Fruit fly (Drosophila melanogaster) whole organism, prepupa: ENCODE data around the gene ND-42.

Source experiments
- CG11902 ChIP-seq: fragments of 200-800 bp; sonication (Bioruptor generic); optimal IDR thresholded peaks from 3 replicates; lab custom pipeline; 2016; ENCODE audit warnings: missing biosample characterization, missing genetic modification characterization
- CG15336 ChIP-seq: fragments of 200-800 bp; sonication (Bioruptor generic); IDR thresholded peaks from 2 replicates; pipeline ENCODE4 v1.3.6; 2022; ENCODE audit warnings: missing biosample characterization, missing genetic modification characterization
- CG3032 ChIP-seq: fragments of 200-800 bp; optimal IDR thresholded peaks from 2 replicates; lab custom pipeline; 2019; ENCODE audit warnings: missing biosample characterization, mild to moderate bottlenecking, missing genetic modification characterization, moderate library complexity
- CG31627 ChIP-seq: fragments of 200-800 bp; sonication (Bioruptor generic); optimal IDR thresholded peaks from 3 replicates; lab custom pipeline; 2016; ENCODE audit warnings: missing biosample characterization, missing genetic modification characterization
- CG32006 ChIP-seq: fragments of 200-800 bp; sonication (Bioruptor generic); optimal IDR thresholded peaks from 3 replicates; lab custom pipeline; 2017; ENCODE audit warnings: missing biosample characterization, mild to moderate bottlenecking, missing genetic modification characterization
- CG34406 ChIP-seq: fragments of 200-800 bp; sonication (Bioruptor generic); optimal IDR thresholded peaks from 3 replicates; lab custom pipeline; 2016; ENCODE audit warnings: missing biosample characterization, missing genetic modification characterization
- CG3919 ChIP-seq: fragments of 200-800 bp; sonication (Bioruptor generic); optimal IDR thresholded peaks from 3 replicates; lab custom pipeline; 2016; ENCODE audit warnings: missing biosample characterization, missing genetic modification characterization
- CG4318 ChIP-seq: fragments of 200-800 bp; sonication (Bioruptor generic); optimal IDR thresholded peaks from 3 replicates; lab custom pipeline; 2017; ENCODE audit warnings: missing biosample characterization, mild to moderate bottlenecking, missing genetic modification characterization
- CG6163 ChIP-seq: fragments of 200-800 bp; sonication (Bioruptor generic); IDR thresholded peaks from 3 replicates; pipeline ENCODE4 v1.3.6; 2022; ENCODE audit warnings: missing biosample characterization, missing genetic modification characterization
- CG6276 ChIP-seq: fragments of 200-800 bp; sonication (Bioruptor generic); optimal IDR thresholded peaks from 2 replicates; lab custom pipeline; 2017; ENCODE audit warnings: missing biosample characterization, mild to moderate bottlenecking, missing genetic modification characterization
- CG6808 ChIP-seq: fragments of 200-800 bp; sonication (Bioruptor generic); optimal IDR thresholded peaks from 3 replicates; lab custom pipeline; 2017; ENCODE audit warnings: missing biosample characterization, missing genetic modification characterization, mild to moderate bottlenecking, moderate library complexity, missing genetic modification reagents
- CG8319 ChIP-seq: fragments of 200-800 bp; sonication (Bioruptor generic); optimal IDR thresholded peaks from 3 replicates; lab custom pipeline; 2016; ENCODE audit warnings: missing biosample characterization, missing genetic modification characterization
- CG8632 ChIP-seq: fragments of 200-800 bp; sonication (Bioruptor generic); optimal IDR thresholded peaks from 3 replicates; lab custom pipeline; 2016; ENCODE audit warnings: missing biosample characterization, missing genetic modification characterization
- Eip75B ChIP-seq: fragments of 200-800 bp; sonication (Bioruptor generic); optimal IDR thresholded peaks from 3 replicates; lab custom pipeline; 2016; ENCODE audit warnings: missing biosample characterization, missing genetic modification characterization
- Eip78C ChIP-seq: fragments of 200-800 bp; sonication (Bioruptor generic); peaks from one replicate; lab custom pipeline; 2016; ENCODE audit warnings: missing biosample characterization, missing genetic modification characterization
- Eip93F ChIP-seq: fragments of 200-800 bp; sonication (Bioruptor generic); optimal IDR thresholded peaks from 2 replicates; lab custom pipeline; 2016; ENCODE audit warnings: missing biosample characterization, mild to moderate bottlenecking, missing genetic modification characterization
- Ets21C ChIP-seq: fragments of 200-800 bp; sonication (Bioruptor generic); optimal IDR thresholded peaks from 3 replicates; lab custom pipeline; 2016; ENCODE audit warnings: missing biosample characterization, missing genetic modification characterization
- Gug ChIP-seq: fragments of 200-800 bp; sonication (Bioruptor generic); IDR thresholded peaks from 2 replicates; pipeline ENCODE4 v1.3.6; 2022; ENCODE audit warnings: missing biosample characterization, missing genetic modification characterization
- Hr39 ChIP-seq: fragments of 200-800 bp; sonication (Bioruptor generic); optimal IDR thresholded peaks from 2 replicates; lab custom pipeline; 2016; ENCODE audit warnings: missing biosample characterization, missing genetic modification characterization
- Hr4 ChIP-seq: fragments of 200-800 bp; sonication (Bioruptor generic); optimal IDR thresholded peaks from 3 replicates; lab custom pipeline; 2016; ENCODE audit warnings: missing biosample characterization, missing genetic modification characterization
- Met ChIP-seq: fragments of 200-800 bp; sonication (Bioruptor generic); optimal IDR thresholded peaks from 3 replicates; lab custom pipeline; 2016; ENCODE audit warnings: missing biosample characterization, missing genetic modification characterization
- OdsH ChIP-seq: fragments of 200-800 bp; sonication (Bioruptor generic); optimal IDR thresholded peaks from 3 replicates; lab custom pipeline; 2016; ENCODE audit warnings: missing biosample characterization, missing genetic modification characterization
- Sox102F ChIP-seq: fragments of 200-800 bp; sonication (Bioruptor generic); optimal IDR thresholded peaks from 2 replicates; lab custom pipeline; 2016; ENCODE audit warnings: missing biosample characterization, mild to moderate bottlenecking, missing genetic modification characterization
- Sox14 ChIP-seq: fragments of 200-800 bp; sonication (Bioruptor generic); optimal IDR thresholded peaks from 3 replicates; lab custom pipeline; 2016; ENCODE audit warnings: missing biosample characterization, missing genetic modification characterization
- Sox15 ChIP-seq: fragments of 200-800 bp; sonication (Bioruptor generic); optimal IDR thresholded peaks from 3 replicates; lab custom pipeline; 2016; ENCODE audit warnings: missing biosample characterization, missing genetic modification characterization
- achi ChIP-seq: fragments of 200-800 bp; sonication (Bioruptor generic); optimal IDR thresholded peaks from 3 replicates; lab custom pipeline; 2016; ENCODE audit warnings: missing biosample characterization, missing genetic modification characterization
- acj6 ChIP-seq: fragments of 200-800 bp; sonication (Bioruptor generic); optimal IDR thresholded peaks from 3 replicates; lab custom pipeline; 2016; ENCODE audit warnings: missing biosample characterization, missing genetic modification characterization
- dac ChIP-seq: fragments of 200-800 bp; sonication (Bioruptor generic); optimal IDR thresholded peaks from 2 replicates; lab custom pipeline; 2017; ENCODE audit warnings: missing biosample characterization, mild to moderate bottlenecking, missing genetic modification characterization
- dsx ChIP-seq: fragments of 200-800 bp; optimal IDR thresholded peaks from 3 replicates; lab custom pipeline; 2019; ENCODE audit warnings: missing biosample characterization, mild to moderate bottlenecking, missing genetic modification characterization, moderate library complexity; ENCODE audit not compliant: poor library complexity, severe bottlenecking
- eg ChIP-seq: fragments of 200-800 bp; sonication (Bioruptor generic); IDR thresholded peaks from 3 replicates; pipeline ENCODE4 v1.3.6; 2022; ENCODE audit warnings: missing biosample characterization, missing genetic modification characterization
- esn ChIP-seq: fragments of 200-800 bp; sonication (Bioruptor generic); optimal IDR thresholded peaks from 2 replicates; lab custom pipeline; 2016; ENCODE audit warnings: missing biosample characterization, mild to moderate bottlenecking, missing genetic modification characterization, moderate library complexity
- fd59A ChIP-seq: fragments of 200-800 bp; sonication (Bioruptor generic); optimal IDR thresholded peaks from 2 replicates; lab custom pipeline; 2017; ENCODE audit warnings: missing biosample characterization, mild to moderate bottlenecking, missing genetic modification characterization, missing genetic modification reagents
- fkh ChIP-seq: fragments of 200-800 bp; sonication (Bioruptor generic); optimal IDR thresholded peaks from 3 replicates; lab custom pipeline; 2017; ENCODE audit warnings: missing biosample characterization, mild to moderate bottlenecking, missing genetic modification characterization, moderate library complexity
- lz ChIP-seq: fragments of 200-800 bp; sonication (Bioruptor generic); optimal IDR thresholded peaks from 3 replicates; lab custom pipeline; 2016; ENCODE audit warnings: missing biosample characterization, missing genetic modification characterization
- pdm3 ChIP-seq: fragments of 200-800 bp; sonication (Bioruptor generic); optimal IDR thresholded peaks from 3 replicates; lab custom pipeline; 2016; ENCODE audit warnings: missing biosample characterization, missing genetic modification characterization
- salr ChIP-seq, 2 experiments: fragments of 200-800 bp; sonication (Bioruptor generic); optimal IDR thresholded peaks; 3 replicates each; lab custom pipeline; 2016 to 2018; ENCODE audit warnings: missing biosample characterization in 2 of 2, missing genetic modification characterization in 2 of 2, mild to moderate bottlenecking in 1 of 2
- spab ChIP-seq: fragments of 200-800 bp; sonication (Bioruptor generic); optimal IDR thresholded peaks from 2 replicates; lab custom pipeline; 2017; ENCODE audit warnings: missing biosample characterization, mild to moderate bottlenecking, missing genetic modification characterization, missing genetic modification reagents
- ss ChIP-seq, 2 experiments: fragments of 200-800 bp; sonication (Bioruptor generic); optimal IDR thresholded peaks; 2 replicates in 1 of 2; 3 replicates in 1 of 2; lab custom pipeline; 2017 to 2018; ENCODE audit warnings: mild to moderate bottlenecking in 2 of 2, missing biosample characterization in 2 of 2, missing genetic modification characterization in 2 of 2, moderate library complexity in 1 of 2
- svp ChIP-seq: fragments of 200-800 bp; sonication (Bioruptor generic); peaks from one replicate; lab custom pipeline; 2016; ENCODE audit warnings: missing biosample characterization, missing genetic modification characterization
- topi ChIP-seq: fragments of 200-800 bp; sonication (Bioruptor generic); optimal IDR thresholded peaks from 3 replicates; lab custom pipeline; 2016; ENCODE audit warnings: missing biosample characterization, missing genetic modification characterization
- vri ChIP-seq: fragments of 200-800 bp; sonication (Bioruptor generic); optimal IDR thresholded peaks from 3 replicates; lab custom pipeline; 2016; ENCODE audit warnings: missing biosample characterization, mild to moderate bottlenecking, missing genetic modification characterization

Gene ND-42

dm6 chr3R:22023041-22023626 lies 4.4 kb upstream of the ND-42 start, which contains the start of the genes Mitofilin and mRpL35 (continued):
- TF ChIP-seq svp (GFP tag; lab: Kevin White, UChicago): peak; percentile 92
- TF ChIP-seq acj6 (GFP tag; lab: Kevin White, UChicago): peak; percentile 38
- peak; percentile 28; the same call in 1 of the 3 replicates for TF ChIP-seq CG6163 (GFP tag; lab: Robert Waterston, UW)
- no peak for TF ChIP-seq Hr4
- no peak for TF ChIP-seq spab
- no peak for TF ChIP-seq CG8319 (GFP tag; lab: Kevin White, UChicago)
- TF ChIP-seq, all 60 proteins: peak for 26

DNA sequence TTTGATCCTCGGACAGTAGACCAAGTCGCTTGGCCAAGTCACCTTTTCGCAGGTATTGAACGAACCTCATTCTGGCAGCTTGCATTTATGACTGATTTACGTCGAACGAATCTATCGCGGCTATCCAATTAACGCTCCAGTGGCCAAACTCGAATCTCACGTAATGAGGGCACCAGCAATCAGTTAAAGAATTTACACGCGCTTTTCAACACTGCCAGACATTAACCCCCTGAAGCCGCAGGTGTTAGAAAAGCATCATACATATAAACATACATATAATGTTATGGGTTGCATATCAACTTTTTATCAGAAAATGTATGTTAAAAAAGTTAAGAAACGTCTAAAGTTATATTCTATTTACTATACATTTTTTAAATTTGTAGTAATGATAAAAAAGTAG lies 2.2 kb upstream of the ND-42 start, which contains the start of gene CG6028:
Gene CG6028 (minus strand): TSS at position 187 of the 400 bp plus-strand sequence.
- TF ChIP-seq acj6 (GFP tag; lab: Kevin White, UChicago) (peak; percentile 20), Hr39 (GFP tag; lab: Kevin White, UChicago) (peak; percentile 28), vri (GFP tag; lab: Kevin White, UChicago) (peak; percentile 72), Sox14 (GFP tag; lab: Kevin White, UChicago) (peak; percentile 13), CG3032 (peak; percentile 9), Eip75B (GFP tag; lab: Kevin White, UChicago) (peak; percentile 70), Ets21C (GFP tag; lab: Kevin White, UChicago) (peak; percentile 8), CG3919 (GFP tag; lab: Kevin White, UChicago) (peak; percentile 51), topi (GFP tag; lab: Kevin White, UChicago) (peak; percentile 45), achi (GFP tag; lab: Kevin White, UChicago) (no peak), dsx (GFP tag; lab: Kevin White, UChicago) (no peak), svp (GFP tag; lab: Kevin White, UChicago) (peak; percentile 79), CG8632 (GFP tag; lab: Kevin White, UChicago) (no peak), Eip78C (GFP tag; lab: Kevin White, UChicago) (peak; percentile 65), Met (GFP tag; lab: Kevin White, UChicago) (peak; percentile 27), CG11902 (GFP tag; lab: Kevin White, UChicago) (no peak), CG31627 (GFP tag; lab: Kevin White, UChicago) (peak; percentile 25), lz (GFP tag; lab: Kevin White, UChicago) (peak; percentile 29), Gug (GFP tag; lab: Robert Waterston, UW) (no peak), OdsH (GFP tag; lab: Kevin White, UChicago) (peak; percentile 15), Eip93F (no peak), esn (GFP tag; lab: Kevin White, UChicago) (peak; percentile 57), eg (GFP tag; lab: Robert Waterston, UW) (peak; percentile 66; the same call in 2 of the 3 replicates), CG6163 (GFP tag; lab: Robert Waterston, UW) (peak; percentile 21; the same call in 1 of the 3 replicates)

- no peak for TF ChIP-seq Eip78C (GFP tag; lab: Kevin White, UChicago)
- no peak for TF ChIP-seq spab
- no peak for TF ChIP-seq ss (GFP tag; optimal IDR thresholded peaks at IDR 0.05; lab: Kevin White, UChicago)
- no peak for TF ChIP-seq dac (GFP tag; lab: Kevin White, UChicago)
- TF ChIP-seq svp (GFP tag; lab: Kevin White, UChicago): no peak
- no peak for TF ChIP-seq pdm3 (GFP tag; lab: Kevin White, UChicago)
Observed at dm6 chr3R:22027743-22028099, 212 bp downstream of the ND-42 start.

DNA sequence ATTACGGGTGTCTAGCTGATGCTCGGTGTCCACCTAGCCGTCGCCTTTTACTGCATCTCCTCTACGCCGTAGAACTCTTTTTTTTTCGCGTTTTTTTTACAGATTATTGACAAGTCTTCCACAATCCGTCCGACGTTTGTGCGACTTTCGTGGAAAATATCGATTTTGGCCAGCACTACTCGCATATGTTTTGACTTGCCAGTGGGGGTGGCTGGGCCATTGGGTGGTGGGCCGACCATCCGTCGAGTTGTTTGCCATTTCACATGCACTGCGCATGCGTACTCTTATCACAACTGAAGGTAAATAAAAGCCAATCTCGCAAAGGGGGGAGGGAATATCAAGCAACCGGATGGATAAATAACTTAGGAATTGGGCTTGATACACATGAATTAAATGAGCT lies 4.2 kb downstream of the ND-42 start, which contains the start of gene CG13409:
Gene CG13409 (minus strand): TSS at position 163 of the 400 bp plus-strand sequence.
- TF ChIP-seq eg (GFP tag; lab: Robert Waterston, UW): no peak
- TF ChIP-seq esn (GFP tag; lab: Kevin White, UChicago): no peak
- TF ChIP-seq CG3032: no peak
- no peak for TF ChIP-seq CG6808
- TF ChIP-seq CG15336 (GFP tag; lab: Robert Waterston, UW): no peak
- no peak for TF ChIP-seq CG4318 (GFP tag; lab: Kevin White, UChicago)
- no peak for TF ChIP-seq achi (GFP tag; lab: Kevin White, UChicago)
- TF ChIP-seq Sox102F (GFP tag; lab: Kevin White, UChicago): no peak
- TF ChIP-seq CG11902 (GFP tag; lab: Kevin White, UChicago): no peak
- TF ChIP-seq CG32006: no peak
- no peak for TF ChIP-seq CG8319 (GFP tag; lab: Kevin White, UChicago)
- TF ChIP-seq fkh: no peak
- TF ChIP-seq salr (GFP tag; optimal IDR thresholded peaks at IDR 0.05; lab: Kevin White, UChicago): no peak
- TF ChIP-seq CG34406 (GFP tag; lab: Kevin White, UChicago): no peak
- no peak for TF ChIP-seq CG31627 (GFP tag; lab: Kevin White, UChicago)
- TF ChIP-seq fd59A: no peak
- no peak for TF ChIP-seq CG3919 (GFP tag; lab: Kevin White, UChicago)
- TF ChIP-seq CG6276 (GFP tag; lab: Kevin White, UChicago): no peak
- TF ChIP-seq Sox15 (GFP tag; lab: Kevin White, UChicago): no peak
